Worm (Caenorhabditis elegans) whole organism, L3 larva: ENCODE data around the gene wdfy-2.
A peak's percentile ranks its signal among the peaks of the same experiment; 100 is the strongest.

ENCODE experiments used
- R02D3.7 ChIP-seq: fragments of 150-350 bp; optimal IDR thresholded peaks from 2 replicates; lab custom pipeline; 2014; ENCODE audit warnings: missing biosample characterization, missing genetic modification characterization
- aly-2 ChIP-seq: fragments of 150-350 bp; optimal IDR thresholded peaks from 2 replicates; lab custom pipeline; 2014; ENCODE audit warnings: missing biosample characterization, missing genetic modification characterization
- ama-1 ChIP-seq: fragments of 150-350 bp; optimal IDR thresholded peaks from 2 replicates; lab custom pipeline; 2018
- ceh-16 ChIP-seq: sonication (generic microtip); optimal IDR thresholded peaks from 2 replicates; lab custom pipeline; 2017; ENCODE audit warnings: missing biosample characterization, missing genetic modification characterization
- ceh-28 ChIP-seq: fragments of 150-350 bp; optimal IDR thresholded peaks from 2 replicates; lab custom pipeline; 2014; ENCODE audit warnings: missing biosample characterization, missing genetic modification reagents, missing genetic modification characterization
- ceh-82 ChIP-seq: fragments of 150-350 bp; optimal IDR thresholded peaks from 2 replicates; lab custom pipeline; 2014; ENCODE audit warnings: missing biosample characterization, missing genetic modification characterization
- daf-12 ChIP-seq: fragments of 150-350 bp; optimal IDR thresholded peaks from 2 replicates; lab custom pipeline; 2014; ENCODE audit warnings: missing biosample characterization, missing genetic modification reagents, missing genetic modification characterization
- egl-27 ChIP-seq: sonication (generic microtip); optimal IDR thresholded peaks from 4 replicates; lab custom pipeline; 2017; ENCODE audit warnings: missing biosample characterization, missing genetic modification reagents, missing genetic modification characterization
- egl-5 ChIP-seq: fragments of 150-350 bp; optimal IDR thresholded peaks from 2 replicates; lab custom pipeline; 2017; ENCODE audit warnings: missing biosample characterization, missing genetic modification reagents, missing genetic modification characterization, inconsistent platforms
- elt-2 ChIP-seq: sonication (generic microtip); optimal IDR thresholded peaks from 2 replicates; lab custom pipeline; 2016; ENCODE audit warnings: missing genetic modification reagents, mild to moderate bottlenecking, missing genetic modification characterization, missing compliant biosample characterization
- fkh-10 ChIP-seq: sonication (generic microtip); optimal IDR thresholded peaks from 2 replicates; lab custom pipeline; 2017; ENCODE audit warnings: missing biosample characterization, missing genetic modification reagents, missing genetic modification characterization
- fkh-2 ChIP-seq: fragments of 150-350 bp; optimal IDR thresholded peaks from 2 replicates; lab custom pipeline; 2014; ENCODE audit warnings: missing biosample characterization, missing genetic modification reagents, missing genetic modification characterization
- fos-1 ChIP-seq: fragments of 150-350 bp; optimal IDR thresholded peaks from 2 replicates; lab custom pipeline; 2014; ENCODE audit warnings: missing biosample characterization, missing genetic modification characterization
- hmg-11 ChIP-seq: sonication (generic microtip); optimal IDR thresholded peaks from 2 replicates; lab custom pipeline; 2016; ENCODE audit warnings: missing genetic modification characterization, missing compliant biosample characterization
- jun-1 ChIP-seq: fragments of 150-350 bp; optimal IDR thresholded peaks from 2 replicates; lab custom pipeline; 2014; ENCODE audit warnings: missing biosample characterization, missing genetic modification reagents, missing genetic modification characterization
- lin-15B ChIP-seq: fragments of 150-350 bp; optimal IDR thresholded peaks from 2 replicates; lab custom pipeline; 2014; ENCODE audit warnings: missing biosample characterization, missing genetic modification characterization
- lin-39 ChIP-seq: fragments of 150-350 bp; optimal IDR thresholded peaks from 2 replicates; lab custom pipeline; 2018; ENCODE audit warnings: missing biosample characterization, missing genetic modification reagents, missing genetic modification characterization
- lsy-12 ChIP-seq: sonication (generic microtip); optimal IDR thresholded peaks from 2 replicates; lab custom pipeline; 2016; ENCODE audit warnings: mild to moderate bottlenecking, missing genetic modification characterization, missing compliant biosample characterization
- mdl-1 ChIP-seq: fragments of 150-350 bp; optimal IDR thresholded peaks from 2 replicates; lab custom pipeline; 2014; ENCODE audit warnings: missing biosample characterization, missing genetic modification characterization
- mml-1 ChIP-seq: fragments of 150-350 bp; sonication (generic microtip); optimal IDR thresholded peaks from 3 replicates; lab custom pipeline; 2014; ENCODE audit warnings: missing biosample characterization, missing genetic modification characterization
- nfya-1 ChIP-seq: sonication (generic microtip); optimal IDR thresholded peaks from 2 replicates; lab custom pipeline; 2017; ENCODE audit warnings: missing genetic modification characterization, mild to moderate bottlenecking, missing compliant biosample characterization, antibody characterized with exemption, moderate library complexity; ENCODE audit not compliant: insufficient read depth
- nhr-11 ChIP-seq: fragments of 150-350 bp; optimal IDR thresholded peaks from 2 replicates; lab custom pipeline; 2014; ENCODE audit warnings: missing biosample characterization, missing genetic modification characterization
- nhr-23 ChIP-seq: fragments of 150-350 bp; optimal IDR thresholded peaks from 2 replicates; lab custom pipeline; 2014; ENCODE audit warnings: missing biosample characterization, missing genetic modification reagents, missing genetic modification characterization
- nhr-237 ChIP-seq: fragments of 150-350 bp; optimal IDR thresholded peaks from 2 replicates; lab custom pipeline; 2014; ENCODE audit warnings: missing biosample characterization, missing genetic modification characterization
- nhr-25 ChIP-seq: sonication (generic microtip); optimal IDR thresholded peaks from 2 replicates; lab custom pipeline; 2017; ENCODE audit warnings: missing biosample characterization, missing genetic modification characterization
- nhr-28 ChIP-seq: fragments of 150-350 bp; optimal IDR thresholded peaks from 2 replicates; lab custom pipeline; 2014; ENCODE audit warnings: missing biosample characterization, missing genetic modification characterization
- nhr-43 ChIP-seq: sonication (generic microtip); optimal IDR thresholded peaks from 2 replicates; lab custom pipeline; 2016; ENCODE audit warnings: mild to moderate bottlenecking, missing genetic modification characterization, missing compliant biosample characterization; ENCODE audit not compliant: poor library complexity, severe bottlenecking
- nhr-67 ChIP-seq: fragments of 150-350 bp; optimal IDR thresholded peaks from 2 replicates; lab custom pipeline; 2014; ENCODE audit warnings: missing biosample characterization, missing genetic modification characterization
- nhr-77 ChIP-seq: fragments of 150-350 bp; optimal IDR thresholded peaks from 2 replicates; lab custom pipeline; 2014; ENCODE audit warnings: missing biosample characterization, missing genetic modification characterization
- pha-4 ChIP-seq: fragments of 150-350 bp; optimal IDR thresholded peaks from 2 replicates; lab custom pipeline; 2014; ENCODE audit warnings: missing biosample characterization, missing genetic modification reagents, missing genetic modification characterization
- pqm-1 ChIP-seq: fragments of 150-350 bp; optimal IDR thresholded peaks from 2 replicates; lab custom pipeline; 2017; ENCODE audit warnings: missing biosample characterization, missing genetic modification characterization, inconsistent platforms
- skn-1 ChIP-seq: fragments of 150-350 bp; optimal IDR thresholded peaks from 2 replicates; lab custom pipeline; 2014; ENCODE audit warnings: missing biosample characterization, missing genetic modification characterization
- snpc-4 ChIP-seq: fragments of 150-350 bp; optimal IDR thresholded peaks from 2 replicates; lab custom pipeline; 2014; ENCODE audit warnings: missing biosample characterization, missing genetic modification characterization
- tbx-2 ChIP-seq: sonication (generic microtip); optimal IDR thresholded peaks from 2 replicates; lab custom pipeline; 2016; ENCODE audit warnings: mild to moderate bottlenecking, missing genetic modification characterization, missing compliant biosample characterization
- unc-39 ChIP-seq: sonication (generic microtip); optimal IDR thresholded peaks from 4 replicates; lab custom pipeline; 2017; ENCODE audit warnings: missing biosample characterization, missing genetic modification characterization
- unc-62 ChIP-seq: fragments of 150-350 bp; sonication (generic microtip); optimal IDR thresholded peaks from 4 replicates; lab custom pipeline; 2014; ENCODE audit warnings: missing biosample characterization, missing genetic modification reagents, missing genetic modification characterization
- zag-1 ChIP-seq: fragments of 150-350 bp; optimal IDR thresholded peaks from 2 replicates; lab custom pipeline; 2014; ENCODE audit warnings: missing biosample characterization, missing genetic modification characterization

The wdfy-2 gene

DNA sequence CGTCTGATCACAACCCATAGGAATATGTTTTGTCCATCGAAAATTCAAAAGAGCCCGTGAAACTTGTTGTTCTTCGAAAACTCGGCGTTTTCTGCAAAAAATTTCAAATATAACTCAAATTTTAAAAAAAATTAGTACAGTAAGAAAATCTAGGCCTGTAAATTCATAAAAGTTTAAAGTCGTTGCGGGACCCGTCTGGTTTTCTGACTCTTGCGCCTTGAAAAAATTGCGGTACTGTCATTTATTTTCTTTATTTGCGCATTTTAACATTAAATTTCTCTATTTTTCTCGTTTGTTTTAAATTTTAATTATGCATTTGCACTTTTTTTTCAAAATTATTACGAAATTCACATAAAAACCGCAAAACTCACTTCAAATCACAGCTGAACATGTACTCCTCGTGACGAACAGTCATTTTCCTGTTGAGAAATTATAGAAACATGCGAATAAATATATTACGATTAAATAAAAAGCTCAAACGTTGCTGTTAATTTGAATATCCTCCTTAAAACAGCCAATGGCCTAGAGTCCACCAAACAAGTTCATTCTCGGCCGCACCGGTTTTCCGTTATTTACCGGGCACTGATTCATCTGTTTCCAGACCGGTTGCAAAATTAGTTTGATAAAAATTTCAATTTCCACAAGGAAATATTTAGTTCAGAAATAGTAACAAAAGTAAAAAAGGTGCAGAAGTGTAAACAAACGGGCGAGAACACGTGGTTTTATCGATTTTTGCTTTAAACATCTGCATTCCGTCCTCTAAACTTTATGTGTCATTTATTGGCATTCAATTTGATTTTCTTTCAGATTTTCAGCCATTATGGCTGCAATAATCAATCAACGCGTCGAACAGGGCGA, at the start of gene wdfy-2, which contains the start of gene csa-1:
TSS of gene wdfy-2 (plus strand) at position 808 of the 858 bp plus-strand sequence.
TSS of gene csa-1 (minus strand) at position 669 of the 858 bp plus-strand sequence.
- TF ChIP-seq ceh-28 (tag; lab: Kevin White, UChicago) (no peak), nhr-67 (no peak), lin-15B (no peak), lsy-12 (tag; lab: Kevin White, UChicago) (no peak), pqm-1 (no peak), ceh-82 (tag; lab: Kevin White, UChicago) (no peak), nhr-77 (tag; lab: Kevin White, UChicago) (no peak), egl-5 (tag; lab: Kevin White, UChicago) (no peak), mml-1 (tag; lab: Kevin White, UChicago) (no peak), nhr-25 (tag; lab: Kevin White, UChicago) (no peak), fos-1 (tag; lab: Kevin White, UChicago) (no peak), elt-2 (tag; lab: Kevin White, UChicago) (peak; percentile 8), lin-39 (tag; lab: Kevin White, UChicago) (no peak), pha-4 (tag; lab: Kevin White, UChicago) (peak; percentile 70), fkh-2 (tag; lab: Kevin White, UChicago) (no peak), nfya-1 (tag; lab: Kevin White, UChicago) (peak; percentile 41), fkh-10 (GFP tag; lab: Kevin White, UChicago) (no peak)

DNA sequence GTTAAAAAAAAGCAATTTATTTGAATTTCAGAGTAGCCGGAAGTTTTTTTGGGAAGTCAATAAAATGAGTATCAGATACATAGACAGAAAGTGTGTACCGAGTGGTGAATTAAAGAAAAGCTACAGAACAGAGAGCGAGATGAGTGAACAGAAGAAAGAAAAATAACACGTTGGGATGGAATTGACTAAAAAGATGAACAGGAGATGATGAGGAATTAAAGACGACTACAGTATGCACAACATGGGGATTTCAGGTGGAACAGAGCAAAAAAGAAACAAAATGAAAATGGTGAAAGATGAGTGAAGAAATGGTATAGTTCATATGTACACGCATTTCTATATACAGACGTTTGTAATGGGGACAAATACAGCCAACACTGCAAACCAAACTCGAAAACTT, 48.4 kb upstream of the wdfy-2 start:
- TF ChIP-seq nhr-28: no peak
- no peak for TF ChIP-seq ceh-28 (tag; lab: Kevin White, UChicago)
- TF ChIP-seq lsy-12 (tag; lab: Kevin White, UChicago): no peak
- TF ChIP-seq nhr-237: no peak
- no peak for TF ChIP-seq daf-12
- TF ChIP-seq nhr-77 (tag; lab: Kevin White, UChicago): no peak
- no peak for TF ChIP-seq unc-39 (tag; lab: Kevin White, UChicago)
- no peak for TF ChIP-seq fkh-10 (GFP tag; lab: Kevin White, UChicago)
- no peak for TF ChIP-seq egl-27 (tag; lab: Kevin White, UChicago)
- no peak for TF ChIP-seq nfya-1 (tag; lab: Kevin White, UChicago)

DNA sequence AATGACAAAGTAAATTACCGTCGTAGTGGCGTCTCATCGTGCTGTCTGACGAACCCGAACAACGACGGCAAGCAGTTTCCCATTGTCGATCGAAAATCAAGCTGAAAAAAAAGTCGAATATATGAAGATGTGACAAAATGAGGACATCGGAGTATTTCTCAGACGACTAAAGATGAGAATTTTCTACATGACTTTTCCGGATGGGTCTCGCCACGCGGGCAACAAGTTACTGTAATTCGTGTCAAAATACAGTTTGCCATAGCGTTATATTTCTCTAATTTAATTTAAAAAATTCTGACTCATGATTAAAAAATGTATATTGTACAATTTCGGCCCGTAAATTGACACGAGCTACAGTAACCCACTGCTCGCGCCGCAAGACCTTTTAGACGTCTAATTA, 46.7 kb upstream of the wdfy-2 start, which contains the start of gene C01G6.4:
TSS of gene C01G6.4 (minus strand) at position 101 of the 400 bp plus-strand sequence.
- no peak for TF ChIP-seq R02D3.7
- TF ChIP-seq fkh-10 (GFP tag; lab: Kevin White, UChicago): no peak

DNA sequence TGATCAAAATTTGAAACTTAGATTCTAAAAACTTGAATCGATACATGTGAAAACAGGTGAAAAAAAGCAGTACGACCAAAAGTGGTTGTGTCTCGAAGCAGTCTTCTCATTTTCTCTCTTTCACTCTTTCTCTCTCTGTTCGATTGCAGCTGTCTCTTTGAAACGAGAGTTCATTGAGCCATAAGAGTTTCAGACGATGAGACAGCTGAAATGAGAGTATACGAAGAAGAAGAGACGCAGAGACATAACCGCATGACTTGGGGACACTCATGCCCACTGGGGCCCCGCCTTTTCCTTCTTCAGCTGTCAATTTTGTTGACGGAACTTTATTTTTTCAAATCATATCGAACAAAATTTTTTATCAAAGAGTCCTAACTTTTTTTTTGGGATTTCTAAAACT, 45.7 kb upstream of the wdfy-2 start:
- TF ChIP-seq ceh-16 (tag; lab: Kevin White, UChicago) (no peak), zag-1 (tag; lab: Kevin White, UChicago) (peak; percentile 1), nhr-77 (tag; lab: Kevin White, UChicago) (peak; percentile 20), nhr-11 (tag; lab: Kevin White, UChicago) (peak; percentile 83), aly-2 (tag; lab: Kevin White, UChicago) (no peak), skn-1 (tag; lab: Kevin White, UChicago) (peak; percentile 40), ama-1 (lab: Kevin White, UChicago) (peak; percentile 62), unc-62 (GFP tag; lab: Kevin White, UChicago) (peak; percentile 84), nhr-28 (no peak), egl-27 (tag; lab: Kevin White, UChicago) (peak; percentile 40), lin-39 (tag; lab: Kevin White, UChicago) (peak; percentile 76), pha-4 (tag; lab: Kevin White, UChicago) (peak; percentile 91), elt-2 (tag; lab: Kevin White, UChicago) (peak; percentile 78), ceh-82 (tag; lab: Kevin White, UChicago) (no peak), nfya-1 (tag; lab: Kevin White, UChicago) (peak; percentile 93), lsy-12 (tag; lab: Kevin White, UChicago) (peak; percentile 57), lin-15B (peak; percentile 40), fkh-10 (GFP tag; lab: Kevin White, UChicago) (peak; percentile 31), tbx-2 (tag; lab: Kevin White, UChicago) (peak; percentile 39), jun-1 (tag; lab: Kevin White, UChicago) (peak; percentile 74), fos-1 (tag; lab: Kevin White, UChicago) (no peak), nhr-237 (no peak), nhr-25 (tag; lab: Kevin White, UChicago) (peak; percentile 78), nhr-43 (tag; lab: Kevin White, UChicago) (peak; percentile 69), pqm-1 (peak; percentile 21), egl-5 (tag; lab: Kevin White, UChicago) (peak; percentile 1), R02D3.7 (peak; percentile 39), nhr-23 (tag; lab: Kevin White, UChicago) (peak; percentile 85), snpc-4 (tag; lab: Kevin White, UChicago) (peak; percentile 49), ceh-28 (tag; lab: Kevin White, UChicago) (peak; percentile 85), unc-39 (tag; lab: Kevin White, UChicago) (no peak), fkh-2 (tag; lab: Kevin White, UChicago) (no peak), mdl-1 (tag; lab: Kevin White, UChicago) (peak; percentile 67), hmg-11 (tag; lab: Kevin White, UChicago) (peak; percentile 74)
